Fruit fly (Drosophila melanogaster) whole organism, embryonic: ENCODE data around the gene CG33795.

ENCODE experiments used
- Abd-B ChIP-seq: fragments of 200-800 bp; sonication (Bioruptor generic); optimal IDR thresholded peaks from 2 replicates; lab custom pipeline; 2018; ENCODE audit warnings: missing biosample characterization, mild to moderate bottlenecking, missing genetic modification characterization, moderate library complexity
- Atf-2 ChIP-seq: fragments of 200-800 bp; sonication (Bioruptor generic); optimal IDR thresholded peaks from 2 replicates; lab custom pipeline; 2016; ENCODE audit warnings: missing biosample characterization, missing genetic modification characterization
- CG10274 ChIP-seq: fragments of 200-800 bp; sonication (Bioruptor generic); optimal IDR thresholded peaks from 3 replicates; lab custom pipeline; 2017; ENCODE audit warnings: missing biosample characterization, mild to moderate bottlenecking, missing genetic modification characterization
- CG10321 ChIP-seq: fragments of 200-800 bp; sonication (Bioruptor generic); IDR thresholded peaks from 2 replicates; pipeline ENCODE4 v1.3.6; 2022; ENCODE audit warnings: missing biosample characterization, missing genetic modification characterization
- CG11085 ChIP-seq: fragments of 200-800 bp; sonication (Bioruptor generic); IDR thresholded peaks from 2 replicates; pipeline ENCODE4 v1.3.6; 2022; ENCODE audit warnings: missing biosample characterization, missing genetic modification characterization
- CG12769 ChIP-seq: fragments of 200-800 bp; sonication (Bioruptor generic); optimal IDR thresholded peaks from 2 replicates; lab custom pipeline; 2019; ENCODE audit warnings: missing biosample characterization, mild to moderate bottlenecking, missing genetic modification characterization, moderate library complexity
- CG13296 ChIP-seq: fragments of 200-800 bp; sonication (Bioruptor generic); optimal IDR thresholded peaks from 3 replicates; lab custom pipeline; 2018; ENCODE audit warnings: missing biosample characterization, mild to moderate bottlenecking, missing genetic modification characterization
- CG14050 ChIP-seq: fragments of 200-800 bp; sonication (Bioruptor generic); IDR thresholded peaks from 3 replicates; pipeline ENCODE4 v1.3.6; 2022; ENCODE audit warnings: missing biosample characterization, missing genetic modification characterization
- CG1792 ChIP-seq: fragments of 200-800 bp; sonication (Bioruptor generic); optimal IDR thresholded peaks from 2 replicates; lab custom pipeline; 2016; ENCODE audit warnings: missing biosample characterization, missing genetic modification characterization
- CG6689 ChIP-seq: fragments of 200-800 bp; sonication (Bioruptor generic); IDR thresholded peaks from 2 replicates; pipeline ENCODE4 v1.3.6; 2022; ENCODE audit warnings: missing biosample characterization, missing genetic modification characterization
- CG7372 ChIP-seq: fragments of 200-800 bp; sonication (Bioruptor generic); IDR thresholded peaks from 2 replicates; pipeline ENCODE4 v1.3.6; 2022; ENCODE audit warnings: missing biosample characterization, missing genetic modification characterization
- CG7839 ChIP-seq: fragments of 200-800 bp; sonication (Bioruptor generic); optimal IDR thresholded peaks from 3 replicates; lab custom pipeline; 2018; ENCODE audit warnings: missing biosample characterization, mild to moderate bottlenecking, missing genetic modification characterization, moderate library complexity
- CG7987 ChIP-seq: fragments of 200-800 bp; sonication (Bioruptor generic); optimal IDR thresholded peaks from 2 replicates; lab custom pipeline; 2018; ENCODE audit warnings: missing biosample characterization, mild to moderate bottlenecking, missing genetic modification characterization, moderate library complexity
- CG9797 ChIP-seq: fragments of 200-800 bp; sonication (Bioruptor generic); optimal IDR thresholded peaks from 3 replicates; lab custom pipeline; 2018; ENCODE audit warnings: missing biosample characterization, mild to moderate bottlenecking, missing genetic modification characterization
- Dip2 ChIP-seq: fragments of 200-800 bp; sonication (Bioruptor generic); IDR thresholded peaks from 2 replicates; pipeline ENCODE4 v1.3.6; 2022; ENCODE audit warnings: missing biosample characterization, missing genetic modification characterization
- Drgx ChIP-seq: fragments of 200-800 bp; sonication (Bioruptor generic); IDR thresholded peaks from 2 replicates; pipeline ENCODE4 v1.3.6; 2022; ENCODE audit warnings: missing biosample characterization, missing genetic modification characterization
- Fer1 ChIP-seq: fragments of 200-800 bp; sonication (Bioruptor generic); optimal IDR thresholded peaks from 2 replicates; lab custom pipeline; 2017; ENCODE audit warnings: missing biosample characterization, mild to moderate bottlenecking, missing genetic modification characterization
- Fer2 ChIP-seq: fragments of 200-800 bp; sonication (Bioruptor generic); optimal IDR thresholded peaks from 2 replicates; lab custom pipeline; 2018; ENCODE audit warnings: missing biosample characterization, mild to moderate bottlenecking, missing genetic modification characterization, moderate library complexity
- Gsc ChIP-seq: fragments of 200-800 bp; sonication (Bioruptor generic); IDR thresholded peaks from 2 replicates; pipeline ENCODE4 v1.3.6; 2022; ENCODE audit warnings: missing biosample characterization, missing genetic modification characterization
- Hr51 ChIP-seq, 2 experiments: fragments of 200-800 bp; sonication (Bioruptor generic); optimal IDR thresholded peaks; 2 replicates in 1 of 2; 3 replicates in 1 of 2; lab custom pipeline; 2016 to 2018; ENCODE audit warnings: missing biosample characterization in 2 of 2, missing genetic modification characterization in 2 of 2, mild to moderate bottlenecking in 1 of 2, moderate library complexity in 1 of 2
- Med ChIP-seq: fragments of 200-800 bp; sonication (Bioruptor generic); peaks from one replicate; lab custom pipeline; 2016; ENCODE audit warnings: missing biosample characterization, missing genetic modification characterization, mild to moderate bottlenecking, inconsistent platforms, moderate library complexity
- Nf-YB ChIP-seq: fragments of 200-800 bp; sonication (Bioruptor generic); optimal IDR thresholded peaks from 3 replicates; lab custom pipeline; 2019; ENCODE audit warnings: missing biosample characterization, mild to moderate bottlenecking, missing genetic modification characterization, moderate library complexity
- Pdp1 ChIP-seq, 2 experiments: fragments of 200-800 bp; sonication (Bioruptor generic); optimal IDR thresholded peaks; 3 replicates each; lab custom pipeline; 2016; ENCODE audit warnings: missing biosample characterization in 2 of 2, missing genetic modification characterization in 2 of 2, mild to moderate bottlenecking in 1 of 2, moderate library complexity in 1 of 2
- amos ChIP-seq: fragments of 200-800 bp; sonication (Bioruptor generic); IDR thresholded peaks from 2 replicates; pipeline ENCODE4 v1.3.6; 2022; ENCODE audit warnings: missing biosample characterization, missing genetic modification characterization; ENCODE audit not compliant: partially characterized antibody
- bbx ChIP-seq: fragments of 200-800 bp; sonication (Bioruptor generic); IDR thresholded peaks from 2 replicates; pipeline ENCODE4 v1.3.6; 2022; ENCODE audit warnings: missing biosample characterization, missing genetic modification characterization; ENCODE audit not compliant: partially characterized antibody
- bsh ChIP-seq, 2 experiments: fragments of 200-800 bp; sonication (Bioruptor generic); optimal IDR thresholded peaks; 2 replicates each; lab custom pipeline; 2017 to 2018; ENCODE audit warnings: mild to moderate bottlenecking in 2 of 2, missing biosample characterization in 2 of 2, missing genetic modification characterization in 2 of 2, moderate library complexity in 1 of 2
- crol ChIP-seq: fragments of 200-800 bp; sonication (Bioruptor generic); IDR thresholded peaks from 2 replicates; pipeline ENCODE4 v1.3.6; 2022; ENCODE audit warnings: missing biosample characterization, missing genetic modification characterization
- eve ChIP-seq, 2 experiments: fragments of >200 bp; optimal IDR thresholded peaks; 2 replicates each; lab custom pipeline; 2017; ENCODE audit warnings: missing biosample characterization in 2 of 2, missing genetic modification characterization in 2 of 2
- gsb-n ChIP-seq: fragments of 200-800 bp; sonication (Bioruptor generic); optimal IDR thresholded peaks from 3 replicates; lab custom pipeline; 2018; ENCODE audit warnings: missing biosample characterization, mild to moderate bottlenecking, missing genetic modification characterization
- kni ChIP-seq: fragments of 200-800 bp; sonication (Bioruptor generic); optimal IDR thresholded peaks from 3 replicates; lab custom pipeline; 2017; ENCODE audit warnings: mild to moderate bottlenecking, missing biosample characterization, missing genetic modification reagents, missing genetic modification characterization
- nom ChIP-seq: fragments of 200-800 bp; sonication (Bioruptor generic); optimal IDR thresholded peaks from 2 replicates; lab custom pipeline; 2017; ENCODE audit warnings: missing biosample characterization, missing genetic modification characterization, mild to moderate bottlenecking, moderate library complexity, missing genetic modification reagents
- onecut ChIP-seq: fragments of 200-800 bp; sonication (Bioruptor generic); IDR thresholded peaks from 2 replicates; pipeline ENCODE4 v1.3.6; 2022; ENCODE audit warnings: missing biosample characterization, missing genetic modification characterization
- pan ChIP-seq, 4 experiments: fragments of >200 bp in 3 of 4; fragments of 200-800 bp in 1 of 4; sonication (Bioruptor generic) in 1 of 4; optimal IDR thresholded peaks in 3 of 4; IDR thresholded peaks in 1 of 4; 2 replicates each; pipeline versions ENCODE4 v1.3.6 to Lab custom; 2017 to 2022; ENCODE audit warnings: missing biosample characterization in 2 of 4, missing genetic modification characterization in 2 of 4, mixed read lengths in 1 of 4
- pb ChIP-seq: fragments of 200-800 bp; sonication (Bioruptor generic); optimal IDR thresholded peaks from 3 replicates; lab custom pipeline; 2016; ENCODE audit warnings: missing biosample characterization, missing genetic modification characterization
- slou ChIP-seq: fragments of 200-800 bp; sonication (Bioruptor generic); optimal IDR thresholded peaks from 3 replicates; lab custom pipeline; 2016; ENCODE audit warnings: missing biosample characterization, missing genetic modification characterization
- tna ChIP-seq: fragments of 200-800 bp; sonication (Bioruptor generic); IDR thresholded peaks from 2 replicates; pipeline ENCODE4 v1.3.6; 2022; ENCODE audit warnings: missing biosample characterization, missing genetic modification characterization; ENCODE audit not compliant: partially characterized antibody
- z ChIP-seq: fragments of 200-800 bp; sonication (Bioruptor generic); IDR thresholded peaks from 3 replicates; pipeline ENCODE4 v1.3.6; 2022; ENCODE audit warnings: missing biosample characterization, missing genetic modification characterization

CG33795 gene

DNA sequence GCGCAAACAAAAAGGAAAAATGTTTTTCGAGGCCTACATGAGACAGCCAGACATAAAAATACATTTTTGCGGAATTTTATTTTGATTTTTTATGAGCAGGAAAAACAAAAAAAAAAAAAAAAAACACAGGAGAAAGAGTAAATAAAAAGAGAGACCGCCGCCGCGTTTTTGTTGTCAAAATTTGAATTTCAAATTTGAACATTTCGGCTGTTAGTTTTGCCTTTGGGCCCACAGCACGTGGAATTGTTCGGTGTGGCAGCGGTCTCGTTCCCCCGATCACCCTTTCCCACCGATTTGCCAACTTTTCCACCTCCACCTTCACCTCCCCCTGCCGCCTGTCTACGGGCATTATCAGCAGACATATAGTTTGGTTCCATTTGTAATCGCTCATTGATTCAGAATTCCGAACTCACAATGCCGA is 14.4 kb downstream of the CG33795 start (continued):
- TF ChIP-seq crol (peak; percentile 97), Hr51 (GFP tag; optimal IDR thresholded peaks at IDR 0.05; lab: Kevin White, UChicago) (no peak), CG11085 (no peak), CG9797 (GFP tag; lab: Kevin White, UChicago) (no peak), CG12769 (tag; lab: Kevin White, UChicago) (peak; percentile 49)

- TF ChIP-seq onecut (GFP tag; lab: Robert Waterston, UW), result peak; percentile 56
- no peak for TF ChIP-seq Dip2 (GFP tag; lab: Robert Waterston, UW)
- TF ChIP-seq Med (GFP tag; lab: Kevin White, UChicago), result peak; percentile 40
- peak; percentile 52; the same call in 1 of the 2 replicates for TF ChIP-seq CG10321 (GFP tag; lab: Robert Waterston, UW)
- TF ChIP-seq pan (optimal IDR thresholded peaks at IDR 0.05; lab: Kevin White, UChicago), result no peak
- TF ChIP-seq pan (GFP tag; optimal IDR thresholded peaks at IDR 0.05 in 1 of 2, IDR thresholded peaks at IDR 0.05 in 1 of 2), result peak in 1 of 2 experiments; percentile 62
- TF ChIP-seq slou (GFP tag; lab: Kevin White, UChicago), result no peak
Observed at dm6 chr3L:16155547-16155946, 15.6 kb downstream of the CG33795 start.

- TF ChIP-seq pb (GFP tag; lab: Kevin White, UChicago) (no peak), amos (GFP tag; lab: Robert Waterston, UW) (no peak), eve (GFP tag; optimal IDR thresholded peaks at IDR 0.05; lab: Kevin White, UChicago) (peak in 1 of 2 experiments; percentile 55), CG7372 (GFP tag; lab: Robert Waterston, UW) (peak; percentile 74; the same call in 1 of the 2 replicates), CG13296 (GFP tag; lab: Kevin White, UChicago) (no peak), gsb-n (no peak), Fer1 (GFP tag; lab: Kevin White, UChicago) (no peak), CG7839 (no peak), Pdp1 (GFP tag; optimal IDR thresholded peaks at IDR 0.05; lab: Kevin White, UChicago) (peak in 1 of 2 experiments; percentile 1), Atf-2 (no peak), tna (GFP tag; lab: Robert Waterston, UW) (no peak)
Observed at dm6 chr3L:16153650-16154049, 17.5 kb downstream of the CG33795 start.

DNA sequence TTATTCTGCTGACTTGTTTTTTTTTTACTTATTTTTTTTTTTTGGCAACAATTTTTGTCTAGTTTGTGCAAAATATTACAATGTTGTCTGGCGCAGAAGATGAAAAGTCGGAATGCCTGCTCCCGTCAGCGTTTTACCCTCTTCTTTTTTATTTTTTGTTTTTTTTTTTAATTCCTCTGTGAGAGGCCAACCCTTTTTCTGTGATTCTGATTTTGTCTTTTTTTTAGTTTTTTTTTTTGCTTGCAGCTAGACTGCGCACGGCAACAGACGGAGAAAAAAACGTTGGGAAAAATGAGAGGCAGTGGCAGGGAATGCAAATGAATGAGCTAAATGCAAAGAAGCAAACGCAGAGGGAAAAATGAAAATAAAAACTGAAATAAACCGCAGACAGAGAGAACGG is 18.1 kb downstream of the CG33795 start:
- TF ChIP-seq CG14050 (no peak), Gsc (GFP tag; lab: Robert Waterston, UW) (no peak), bbx (GFP tag; lab: Robert Waterston, UW) (no peak), Nf-YB (GFP tag; lab: Kevin White, UChicago) (no peak), z (no peak), nom (GFP tag; lab: Kevin White, UChicago) (peak; percentile 64), CG7987 (no peak), Abd-B (GFP tag; lab: Kevin White, UChicago) (no peak), Drgx (peak; percentile 54; the same call in 1 of the 2 replicates), CG1792 (GFP tag; lab: Kevin White, UChicago) (no peak), CG6689 (no peak), Fer2 (no peak), kni (GFP tag; lab: Kevin White, UChicago) (no peak), CG10274 (GFP tag; lab: Kevin White, UChicago) (no peak), bsh (GFP tag; optimal IDR thresholded peaks at IDR 0.05; lab: Kevin White, UChicago) (peak in 1 of 2 experiments; percentile 10)
